Worm (Caenorhabditis elegans) whole organism, early embryonic: ENCODE data around the gene W09C2.9.

ENCODE experiments used
- B0310.2 ChIP-seq: sonication (generic microtip); optimal IDR thresholded peaks from 2 replicates; lab custom pipeline; 2016; ENCODE audit warnings: mild to moderate bottlenecking, missing genetic modification characterization, missing compliant biosample characterization
- F13C5.2 ChIP-seq: sonication (generic microtip); optimal IDR thresholded peaks from 2 replicates; lab custom pipeline; 2017; ENCODE audit warnings: mild to moderate bottlenecking, missing genetic modification characterization, inconsistent platforms, missing compliant biosample characterization
- aly-1 ChIP-seq: sonication (generic microtip); optimal IDR thresholded peaks from 2 replicates; lab custom pipeline; 2016; ENCODE audit warnings: missing genetic modification characterization, missing compliant biosample characterization
- ama-1 ChIP-seq: fragments of 150-350 bp; optimal IDR thresholded peaks from 2 replicates; lab custom pipeline; 2014
- ceh-13 ChIP-seq: fragments of 200-800 bp; sonication (Bioruptor generic); optimal IDR thresholded peaks from 2 replicates; lab custom pipeline; 2018; ENCODE audit warnings: mild to moderate bottlenecking, missing genetic modification characterization, missing compliant biosample characterization
- ceh-36 ChIP-seq: sonication (generic microtip); optimal IDR thresholded peaks from 2 replicates; lab custom pipeline; 2016; ENCODE audit warnings: missing genetic modification characterization, inconsistent platforms, missing compliant biosample characterization
- ets-7 ChIP-seq: sonication (generic microtip); optimal IDR thresholded peaks from 2 replicates; lab custom pipeline; 2016; ENCODE audit warnings: missing genotype, missing genetic modification characterization, missing compliant biosample characterization
- flt-1 ChIP-seq: fragments of 200-800 bp; sonication (Bioruptor generic); IDR thresholded peaks from 2 replicates; pipeline ENCODE4 v1.3.6; 2022; ENCODE audit warnings: missing genetic modification characterization, missing compliant biosample characterization
- hmbx-1 ChIP-seq: sonication (generic microtip); optimal IDR thresholded peaks from 2 replicates; lab custom pipeline; 2016; ENCODE audit warnings: mild to moderate bottlenecking, missing genetic modification characterization, missing compliant biosample characterization
- hmg-4 ChIP-seq: fragments of 200-800 bp; sonication (Bioruptor generic); optimal IDR thresholded peaks from 2 replicates; lab custom pipeline; 2018; ENCODE audit warnings: mild to moderate bottlenecking, missing genetic modification characterization, missing compliant biosample characterization
- hnd-1 ChIP-seq: sonication (generic microtip); optimal IDR thresholded peaks from 2 replicates; lab custom pipeline; 2016; ENCODE audit warnings: missing genetic modification characterization, missing compliant biosample characterization
- pes-1 ChIP-seq: fragments of 200-800 bp; sonication (Bioruptor generic); IDR thresholded peaks from 2 replicates; pipeline ENCODE4 v1.3.6; 2022; ENCODE audit warnings: missing genetic modification reagents, missing genetic modification characterization, missing compliant biosample characterization
- scrt-1 ChIP-seq: fragments of 200-800 bp; sonication (Bioruptor generic); IDR thresholded peaks from 2 replicates; pipeline ENCODE4 v1.3.6; 2022; ENCODE audit warnings: missing genetic modification characterization, missing compliant biosample characterization
- sea-1 ChIP-seq: fragments of 200-800 bp; sonication (Bioruptor generic); conservative IDR thresholded peaks from 2 replicates; pipeline ENCODE4 v1.3.6; 2022; ENCODE audit warnings: missing genetic modification characterization, missing compliant biosample characterization
- tbx-11 ChIP-seq: fragments of 200-800 bp; sonication (Bioruptor generic); IDR thresholded peaks from 2 replicates; pipeline ENCODE4 v1.3.6; 2022; ENCODE audit warnings: missing genetic modification characterization, missing compliant biosample characterization
- tbx-37 ChIP-seq: fragments of 200-800 bp; sonication (Bioruptor generic); conservative IDR thresholded peaks from 2 replicates; pipeline ENCODE4 v1.3.6; 2022; ENCODE audit warnings: missing genetic modification reagents, missing genetic modification characterization, missing compliant biosample characterization
- tra-4 ChIP-seq: sonication (generic microtip); optimal IDR thresholded peaks from 2 replicates; lab custom pipeline; 2017; ENCODE audit warnings: missing genetic modification characterization, missing compliant biosample characterization

W09C2.9 gene

DNA sequence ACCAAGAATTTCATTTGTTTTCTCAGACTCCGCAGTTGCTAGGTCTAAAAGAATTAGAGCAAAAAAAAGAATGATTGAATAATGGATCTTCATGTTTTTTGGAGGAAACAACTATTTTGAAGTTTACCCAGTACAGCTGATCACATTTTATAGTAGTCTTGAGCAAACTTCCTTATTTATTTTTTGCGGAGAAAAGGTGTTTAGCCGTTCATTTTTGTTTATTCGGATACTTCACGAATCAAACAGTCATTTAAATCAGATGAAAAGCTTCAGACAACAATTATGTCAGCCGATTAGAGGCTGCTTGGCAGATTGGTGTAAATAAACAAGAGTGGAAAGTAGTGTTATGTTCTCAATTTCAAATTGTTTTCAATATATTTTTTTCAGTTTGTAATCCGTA, 1.1 kb upstream of the W09C2.9 start, which contains the start of gene W09C2.8:
W09C2.8 (minus strand) TSS at position 101 of the 400 bp plus-strand sequence.
- no peak for TF ChIP-seq ama-1 (lab: Kevin White, UChicago)
- no peak for TF ChIP-seq B0310.2 (tag; lab: Kevin White, UChicago)
- no peak for TF ChIP-seq tra-4 (tag; lab: Kevin White, UChicago)
- no peak for TF ChIP-seq tbx-11 (GFP tag; lab: Robert Waterston, UW)
- no peak for TF ChIP-seq sea-1 (GFP tag; lab: Robert Waterston, UW)
- TF ChIP-seq hnd-1 = no peak
- TF ChIP-seq ceh-36 (tag; lab: Kevin White, UChicago) = no peak
- no peak for TF ChIP-seq hmg-4 (GFP tag; lab: Kevin White, UChicago)
- TF ChIP-seq ets-7 (tag; lab: Kevin White, UChicago) = no peak
- no peak for TF ChIP-seq pes-1
- no peak for TF ChIP-seq flt-1 (GFP tag; lab: Robert Waterston, UW)
- TF ChIP-seq aly-1 = no peak
- no peak for TF ChIP-seq tbx-37 (GFP tag; lab: Robert Waterston, UW)
- no peak for TF ChIP-seq F13C5.2 (tag; lab: Kevin White, UChicago)
- TF ChIP-seq ceh-13 (GFP tag; lab: Kevin White, UChicago) = no peak
- no peak for TF ChIP-seq scrt-1 (GFP tag; lab: Robert Waterston, UW)
- no peak for TF ChIP-seq hmbx-1

DNA sequence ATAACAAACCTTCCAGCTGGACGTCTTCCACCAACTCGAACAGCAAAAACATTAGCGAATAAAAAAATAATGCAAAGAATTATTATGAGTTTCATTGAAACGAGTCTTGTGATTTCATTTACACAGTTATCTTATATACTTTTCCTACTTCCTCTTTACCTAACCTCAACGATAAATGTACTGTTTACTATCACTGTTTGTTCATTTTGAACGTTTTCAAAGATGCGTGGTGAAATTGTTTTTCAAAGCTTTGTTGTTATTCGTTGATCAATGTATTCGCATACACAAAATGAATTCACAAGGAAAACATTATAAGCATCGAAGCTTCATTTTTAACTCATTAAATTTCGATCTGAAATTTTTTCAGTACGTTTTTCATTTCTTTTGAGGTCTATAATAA, 897 bp downstream of the W09C2.9 start, which contains the start of gene W09C2.7:
W09C2.7 (minus strand) TSS at position 101 of the 400 bp plus-strand sequence.
- TF ChIP-seq ceh-36 (tag; lab: Kevin White, UChicago) (no peak), F13C5.2 (tag; lab: Kevin White, UChicago) (no peak), hnd-1 (no peak), hmg-4 (GFP tag; lab: Kevin White, UChicago) (no peak), scrt-1 (GFP tag; lab: Robert Waterston, UW) (no peak), B0310.2 (tag; lab: Kevin White, UChicago) (no peak), hmbx-1 (no peak), tbx-37 (GFP tag; lab: Robert Waterston, UW) (no peak), ets-7 (tag; lab: Kevin White, UChicago) (no peak), flt-1 (GFP tag; lab: Robert Waterston, UW) (no peak), aly-1 (no peak), tra-4 (tag; lab: Kevin White, UChicago) (no peak), ceh-13 (GFP tag; lab: Kevin White, UChicago) (no peak), pes-1 (no peak), ama-1 (lab: Kevin White, UChicago) (no peak), tbx-11 (GFP tag; lab: Robert Waterston, UW) (no peak), sea-1 (GFP tag; lab: Robert Waterston, UW) (no peak)

DNA sequence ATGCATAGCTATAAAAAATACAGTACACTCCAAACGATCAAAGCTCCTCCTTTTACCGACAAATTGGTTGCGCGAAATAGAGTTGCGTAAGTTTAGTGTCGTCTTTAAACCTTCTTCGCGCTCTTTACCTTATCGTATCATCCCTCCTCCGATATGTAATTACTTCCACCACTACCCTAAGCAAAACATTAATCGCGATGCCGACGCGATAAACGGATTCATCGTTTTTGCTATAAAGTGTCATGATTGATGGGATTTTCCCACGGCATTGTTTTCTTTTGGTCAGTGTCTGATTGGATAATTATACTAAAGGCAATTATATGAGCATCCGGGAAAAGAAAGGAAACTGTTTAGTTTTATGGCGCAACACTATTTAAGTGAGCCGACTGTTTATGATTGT, 4.3 kb downstream of the W09C2.9 start:
- TF ChIP-seq ceh-13 (GFP tag; lab: Kevin White, UChicago) (no peak), hmbx-1 (no peak), ets-7 (tag; lab: Kevin White, UChicago) (no peak), pes-1 (no peak), B0310.2 (tag; lab: Kevin White, UChicago) (no peak)

DNA sequence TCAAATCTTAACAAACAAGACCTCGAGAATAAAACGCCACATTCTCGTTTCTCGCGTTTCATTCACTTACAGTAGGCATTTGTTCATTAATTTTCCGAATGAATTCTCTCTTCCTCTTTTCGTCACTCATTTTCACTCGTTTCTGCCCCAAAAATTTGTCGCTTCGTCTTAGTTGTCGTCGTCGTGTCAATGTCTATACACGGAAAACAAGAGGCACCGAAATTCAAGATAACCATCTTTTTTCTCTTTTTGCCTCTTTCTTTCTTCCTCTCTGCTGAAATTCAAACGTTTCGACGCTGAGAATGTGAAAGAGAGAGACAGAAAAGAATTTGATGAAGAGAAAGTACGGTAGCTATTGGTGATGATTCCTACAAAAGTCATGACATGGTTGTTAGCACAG, 5.2 kb downstream of the W09C2.9 start:
- no peak for TF ChIP-seq B0310.2 (tag; lab: Kevin White, UChicago)
- no peak for TF ChIP-seq ceh-13 (GFP tag; lab: Kevin White, UChicago)
- no peak for TF ChIP-seq aly-1
- TF ChIP-seq ets-7 (tag; lab: Kevin White, UChicago) = no peak
- no peak for TF ChIP-seq tra-4 (tag; lab: Kevin White, UChicago)
- TF ChIP-seq tbx-11 (GFP tag; lab: Robert Waterston, UW) = no peak
- TF ChIP-seq flt-1 (GFP tag; lab: Robert Waterston, UW) = no peak

DNA sequence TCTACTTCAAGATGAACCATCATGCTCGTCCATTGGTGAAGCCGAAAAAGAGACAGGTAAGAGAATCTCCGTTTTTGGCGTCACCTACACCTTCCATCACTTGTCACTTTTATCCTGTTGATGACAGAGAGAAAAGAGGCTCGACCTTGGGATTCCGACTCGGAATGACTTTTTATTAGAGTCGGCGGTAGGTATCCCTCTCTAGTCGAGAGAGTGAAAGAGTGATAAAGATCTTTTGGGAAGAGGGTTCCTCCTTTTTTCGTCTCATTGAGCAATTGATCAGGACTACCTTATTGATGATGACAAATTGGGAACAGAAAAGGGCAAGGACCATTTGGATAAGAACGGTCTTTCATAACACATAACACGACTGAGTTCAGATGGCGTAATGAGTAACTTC, 5.8 kb downstream of the W09C2.9 start:
- TF ChIP-seq ceh-13 (GFP tag; lab: Kevin White, UChicago) (no peak), tbx-37 (GFP tag; lab: Robert Waterston, UW) (no peak), ceh-36 (tag; lab: Kevin White, UChicago) (no peak)

DNA sequence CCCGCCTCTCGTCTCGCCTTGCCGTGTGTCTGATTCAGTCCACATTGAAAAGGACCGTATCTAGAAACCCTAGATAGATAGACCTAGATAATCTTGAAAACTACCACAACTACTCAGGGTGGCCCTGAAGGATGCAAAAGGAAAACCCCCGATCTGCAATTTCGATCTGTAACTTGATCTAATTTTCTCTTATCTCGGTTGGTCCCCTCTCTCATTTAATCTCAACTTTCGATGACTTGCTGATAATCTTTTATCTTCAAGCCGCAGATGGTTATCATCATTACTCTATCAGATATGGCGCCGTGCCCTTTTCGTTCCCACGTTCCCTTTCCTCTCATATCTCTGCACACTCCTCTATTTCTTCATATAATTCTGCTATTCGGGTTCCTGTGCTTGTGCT, 7.7 kb downstream of the W09C2.9 start:
- TF ChIP-seq ceh-13 (GFP tag; lab: Kevin White, UChicago) (no peak), pes-1 (no peak), ets-7 (tag; lab: Kevin White, UChicago) (no peak), F13C5.2 (tag; lab: Kevin White, UChicago) (no peak), ceh-36 (tag; lab: Kevin White, UChicago) (no peak), hmg-4 (GFP tag; lab: Kevin White, UChicago) (no peak), aly-1 (no peak), flt-1 (GFP tag; lab: Robert Waterston, UW) (no peak), tbx-11 (GFP tag; lab: Robert Waterston, UW) (no peak), tbx-37 (GFP tag; lab: Robert Waterston, UW) (no peak), hnd-1 (no peak), ama-1 (lab: Kevin White, UChicago) (no peak), scrt-1 (GFP tag; lab: Robert Waterston, UW) (no peak), tra-4 (tag; lab: Kevin White, UChicago) (no peak), sea-1 (GFP tag; lab: Robert Waterston, UW) (no peak)

DNA sequence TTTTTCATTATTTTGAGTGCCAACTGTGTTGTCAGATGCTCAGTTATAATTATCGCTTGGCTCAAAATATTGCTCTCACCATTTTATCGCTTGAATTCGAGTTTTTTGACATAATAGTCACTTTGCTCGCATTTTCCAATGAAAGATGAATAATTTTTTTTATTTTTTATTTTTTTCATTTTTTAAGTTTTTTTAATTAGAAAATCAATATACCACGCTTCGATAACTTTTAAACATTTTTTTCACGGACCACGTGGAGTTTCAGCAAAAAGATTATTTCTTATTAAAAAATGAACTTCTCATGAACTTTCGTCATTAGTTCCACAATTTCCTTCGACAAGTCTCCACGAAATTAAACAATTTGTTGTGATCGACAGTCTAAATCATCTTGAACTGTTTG, 8.5 kb downstream of the W09C2.9 start, which contains the start of gene elt-1:
elt-1 (plus strand) TSS at position 301 of the 400 bp plus-strand sequence.
- TF ChIP-seq F13C5.2 (tag; lab: Kevin White, UChicago) (no peak), hmbx-1 (no peak), B0310.2 (tag; lab: Kevin White, UChicago) (no peak), flt-1 (GFP tag; lab: Robert Waterston, UW) (no peak), ceh-36 (tag; lab: Kevin White, UChicago) (no peak), pes-1 (no peak), hnd-1 (no peak), aly-1 (no peak), scrt-1 (GFP tag; lab: Robert Waterston, UW) (no peak), ets-7 (tag; lab: Kevin White, UChicago) (no peak), tra-4 (tag; lab: Kevin White, UChicago) (no peak), tbx-37 (GFP tag; lab: Robert Waterston, UW) (no peak)
